Worm (Caenorhabditis elegans) whole organism, dauer: ENCODE data around the gene R11.3.

ENCODE experiments used
- unc-62 ChIP-seq: sonication (generic microtip); optimal IDR thresholded peaks from 2 replicates; lab custom pipeline; 2017; ENCODE audit warnings: missing biosample characterization, missing genetic modification reagents, missing genetic modification characterization

The R11.3 gene

DNA sequence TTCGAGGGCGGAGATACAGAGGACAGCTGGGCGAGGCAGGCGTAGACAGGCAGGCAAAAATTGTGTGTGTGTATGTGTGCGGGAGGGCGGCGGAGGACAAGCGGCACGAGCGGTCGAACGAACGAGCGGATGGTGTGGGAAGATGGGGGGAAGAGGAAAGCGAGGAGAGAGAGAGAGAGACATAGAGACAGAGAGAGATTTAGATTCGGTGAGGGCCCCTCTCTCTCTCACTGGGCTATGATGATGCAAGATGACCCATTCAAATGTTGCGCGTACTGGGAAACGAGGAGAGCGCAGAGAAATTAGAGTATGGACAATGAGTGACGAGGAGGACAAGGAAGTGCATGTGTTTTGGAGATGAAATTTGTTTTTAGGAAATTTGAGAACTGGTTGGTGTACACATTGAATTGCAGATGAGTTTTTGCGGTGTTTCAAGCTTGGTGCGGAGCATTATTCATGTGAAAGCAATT lies 51.3 kb downstream of the R11.3 start:
- TF ChIP-seq unc-62 (GFP tag; lab: Kevin White, UChicago) = no peak

ce11 chrX:16146972-16147593 lies 52.0 kb downstream of the R11.3 start, which contains the start of gene F09C8.2:
F09C8.2 (minus strand) TSS chrX:16147022.
- no peak for TF ChIP-seq unc-62 (GFP tag; lab: Kevin White, UChicago)
